Worm (Caenorhabditis elegans): Measurements from ENCODE around the gene C01C4.3.

- no peak for TF ChIP-seq snpc-4 (tag; optimal IDR thresholded peaks at IDR 0.05)
- no peak for TF ChIP-seq nhr-11 (tag; optimal IDR thresholded peaks at IDR 0.05)
Measured at ce11 chrX:3701861-3702260, 5.2 kb downstream of the C01C4.3 start.
